Worm (Caenorhabditis elegans) whole organism, late embryonic: ENCODE data around the gene C34F6.5.

Experiments
- F13H6.1 ChIP-seq: sonication (generic microtip); optimal IDR thresholded peaks from 2 replicates; lab custom pipeline; 2016; ENCODE audit warnings: missing genetic modification characterization, missing compliant biosample characterization
- T23F11.4 ChIP-seq: fragments of 200-800 bp; sonication (Bioruptor generic); optimal IDR thresholded peaks from 2 replicates; lab custom pipeline; 2018; ENCODE audit warnings: mild to moderate bottlenecking, missing genetic modification characterization, missing compliant biosample characterization
- ceh-45 ChIP-seq: fragments of 200-800 bp; sonication (Bioruptor generic); IDR thresholded peaks from 2 replicates; pipeline ENCODE4 v1.3.6; 2022; ENCODE audit warnings: missing genetic modification reagents, missing genetic modification characterization, missing compliant biosample characterization
- pqm-1 ChIP-seq: sonication (generic microtip); optimal IDR thresholded peaks from 2 replicates; lab custom pipeline; 2016; ENCODE audit warnings: missing genetic modification characterization, missing compliant biosample characterization
- pros-1 ChIP-seq: fragments of 150-350 bp; optimal IDR thresholded peaks from 2 replicates; lab custom pipeline; 2014; ENCODE audit warnings: missing biosample characterization, missing genetic modification reagents, missing genetic modification characterization
- sox-4 ChIP-seq: sonication (generic microtip); optimal IDR thresholded peaks from 2 replicates; lab custom pipeline; 2017; ENCODE audit warnings: mild to moderate bottlenecking, missing genetic modification characterization, inconsistent platforms, missing compliant biosample characterization
- tbx-2 ChIP-seq: sonication (generic microtip); optimal IDR thresholded peaks from 2 replicates; lab custom pipeline; 2016; ENCODE audit warnings: missing genetic modification characterization, missing compliant biosample characterization
- tbx-7 ChIP-seq: sonication (generic microtip); optimal IDR thresholded peaks from 2 replicates; lab custom pipeline; 2016; ENCODE audit warnings: missing genotype, missing genetic modification characterization, missing compliant biosample characterization
- ttx-3 ChIP-seq: sonication (generic microtip); optimal IDR thresholded peaks from 2 replicates; lab custom pipeline; 2016; ENCODE audit warnings: missing genetic modification reagents, missing genetic modification characterization, missing compliant biosample characterization
- unc-3 ChIP-seq, 2 experiments: fragments of 200-800 bp in 1 of 2; sonication (Bioruptor generic) in 1 of 2; sonication (generic microtip) in 1 of 2; conservative IDR thresholded peaks in 1 of 2; optimal IDR thresholded peaks in 1 of 2; 2 replicates each; pipeline versions ENCODE4 v1.3.6 to Lab custom; 2016 to 2022; ENCODE audit warnings: missing compliant biosample characterization in 2 of 2, missing genetic modification characterization in 2 of 2, missing genetic modification reagents in 1 of 2

DNA sequence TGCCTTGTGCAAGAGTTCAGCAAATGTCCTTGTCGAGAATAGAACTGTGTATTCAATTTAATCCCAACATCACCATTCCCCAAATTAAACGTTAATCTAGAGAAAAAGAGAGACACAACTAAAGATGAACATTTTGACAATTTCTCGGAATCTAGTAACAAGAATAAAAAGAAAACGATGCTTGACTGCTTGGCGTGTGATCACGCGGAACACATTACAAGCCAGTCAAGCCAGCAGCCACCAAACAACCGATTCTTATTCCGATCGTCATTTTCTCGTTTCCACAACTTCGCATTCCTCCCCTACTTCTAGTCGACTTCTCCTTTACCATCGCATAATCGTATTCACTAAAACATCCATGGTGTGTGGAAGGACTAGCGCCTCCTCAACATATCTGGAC, 40.7 kb upstream of the C34F6.5 start:
- no peak for TF ChIP-seq unc-3 (GFP tag; conservative IDR thresholded peaks at IDR 0.05; lab: Robert Waterston, UW)
- TF ChIP-seq unc-3 (tag; optimal IDR thresholded peaks at IDR 0.05; lab: Kevin White, UChicago), result no peak
- TF ChIP-seq ttx-3, result no peak
- no peak for TF ChIP-seq pros-1 (tag; lab: Kevin White, UChicago)
- TF ChIP-seq pqm-1, result no peak
- no peak for TF ChIP-seq tbx-2
- no peak for TF ChIP-seq sox-4 (tag; lab: Kevin White, UChicago)
- TF ChIP-seq F13H6.1 (tag; lab: Kevin White, UChicago), result no peak
- no peak for TF ChIP-seq tbx-7 (tag; lab: Kevin White, UChicago)
- TF ChIP-seq ceh-45, result no peak
- TF ChIP-seq T23F11.4 (GFP tag; lab: Kevin White, UChicago), result no peak
